Worm (Caenorhabditis elegans) whole organism, L4/young adult: ENCODE results near the gene grl-21.

Experiments
- W03F9.2 ChIP-seq: fragments of 150-350 bp; optimal IDR thresholded peaks from 2 replicates; lab custom pipeline; 2014; ENCODE audit warnings: missing biosample characterization, missing genetic modification characterization
- dao-5 ChIP-seq: sonication (generic microtip); optimal IDR thresholded peaks from 2 replicates; lab custom pipeline; 2016; ENCODE audit warnings: missing genotype, missing genetic modification characterization, moderate library complexity, missing compliant biosample characterization
- him-1 ChIP-seq: sonication (generic microtip); optimal IDR thresholded peaks from 2 replicates; lab custom pipeline; 2016; ENCODE audit warnings: missing genotype, missing genetic modification reagents, missing genetic modification characterization, missing compliant biosample characterization

- TF ChIP-seq W03F9.2 = no peak
- no peak for TF ChIP-seq him-1 (tag; lab: Kevin White, UChicago)
- TF ChIP-seq dao-5 (tag; lab: Kevin White, UChicago) = no peak
Measured at ce11 chrIV:10716348-10716747, 20.9 kb upstream of the grl-21 start, which contains the start of gene ncx-3.
